Worm (Caenorhabditis elegans) whole organism, mixed stage, embryonic: ENCODE data around the gene sor-3.

Experiments used
- M03D4.4 ChIP-seq: sonication (generic microtip); optimal IDR thresholded peaks from 2 replicates; lab custom pipeline; 2017; ENCODE audit warnings: mild to moderate bottlenecking, missing genetic modification characterization, missing compliant biosample characterization
- ceh-39 ChIP-seq: fragments of 150-350 bp; optimal IDR thresholded peaks from 2 replicates; lab custom pipeline; 2014; ENCODE audit warnings: missing biosample characterization, missing genetic modification characterization
- ceh-83 ChIP-seq: fragments of 200-800 bp; sonication (Bioruptor generic); optimal IDR thresholded peaks from 2 replicates; lab custom pipeline; 2018; ENCODE audit warnings: mild to moderate bottlenecking, missing genetic modification characterization, missing compliant biosample characterization
- ces-1 ChIP-seq: fragments of 150-350 bp; optimal IDR thresholded peaks from 2 replicates; lab custom pipeline; 2014; ENCODE audit warnings: missing biosample characterization, missing genetic modification reagents, missing genetic modification characterization
- cnd-1 ChIP-seq: fragments of 200-800 bp; sonication (Bioruptor generic); optimal IDR thresholded peaks from 2 replicates; lab custom pipeline; 2018; ENCODE audit warnings: mild to moderate bottlenecking, missing genetic modification characterization, missing compliant biosample characterization
- drap-1 ChIP-seq: fragments of 200-800 bp; sonication (Bioruptor generic); optimal IDR thresholded peaks from 3 replicates; lab custom pipeline; 2018; ENCODE audit warnings: mild to moderate bottlenecking, missing genetic modification characterization, missing compliant biosample characterization
- elt-1 ChIP-seq: sonication (generic microtip); optimal IDR thresholded peaks from 2 replicates; lab custom pipeline; 2017; ENCODE audit warnings: missing genetic modification characterization, mild to moderate bottlenecking, missing compliant biosample characterization, antibody characterized with exemption, moderate library complexity, borderline replicate concordance; ENCODE audit not compliant: insufficient read depth
- elt-3 ChIP-seq: fragments of 150-350 bp; optimal IDR thresholded peaks from 2 replicates; lab custom pipeline; 2014; ENCODE audit warnings: missing biosample characterization, missing genetic modification characterization
- flh-1 ChIP-seq: fragments of 200-800 bp; sonication (Bioruptor generic); optimal IDR thresholded peaks from 2 replicates; lab custom pipeline; 2018; ENCODE audit warnings: mild to moderate bottlenecking, missing genetic modification characterization, moderate library complexity, missing compliant biosample characterization
- ham-2 ChIP-seq: fragments of 200-800 bp; sonication (Bioruptor generic); optimal IDR thresholded peaks from 2 replicates; lab custom pipeline; 2018; ENCODE audit warnings: mild to moderate bottlenecking, missing genetic modification characterization, missing compliant biosample characterization
- hlh-1 ChIP-seq: fragments of 150-350 bp; optimal IDR thresholded peaks from 2 replicates; lab custom pipeline; 2014; ENCODE audit warnings: missing biosample characterization, missing genetic modification reagents, missing genetic modification characterization
- lin-13 ChIP-seq: fragments of 150-350 bp; optimal IDR thresholded peaks from 2 replicates; lab custom pipeline; 2014; ENCODE audit warnings: missing biosample characterization, missing genetic modification characterization
- lin-32 ChIP-seq: fragments of 200-800 bp; sonication (Bioruptor generic); optimal IDR thresholded peaks from 2 replicates; lab custom pipeline; 2018; ENCODE audit warnings: mild to moderate bottlenecking, missing genetic modification characterization, missing compliant biosample characterization
- lsy-2 ChIP-seq: fragments of 150-350 bp; optimal IDR thresholded peaks from 2 replicates; lab custom pipeline; 2014; ENCODE audit warnings: missing biosample characterization, missing genetic modification characterization
- mep-1 ChIP-seq: fragments of 150-350 bp; optimal IDR thresholded peaks from 2 replicates; lab custom pipeline; 2017; ENCODE audit warnings: missing biosample characterization, missing genetic modification reagents, missing genetic modification characterization, inconsistent platforms
- mls-2 ChIP-seq: sonication (generic microtip); optimal IDR thresholded peaks from 2 replicates; lab custom pipeline; 2016; ENCODE audit warnings: mild to moderate bottlenecking, missing genetic modification characterization, moderate library complexity, missing compliant biosample characterization
- nhr-12 ChIP-seq: fragments of 150-350 bp; optimal IDR thresholded peaks from 2 replicates; lab custom pipeline; 2014; ENCODE audit warnings: missing biosample characterization, missing genetic modification characterization
- nhr-2 ChIP-seq: fragments of 150-350 bp; optimal IDR thresholded peaks from 2 replicates; lab custom pipeline; 2014; ENCODE audit warnings: missing biosample characterization, missing genetic modification characterization
- nhr-237 ChIP-seq: fragments of 150-350 bp; optimal IDR thresholded peaks from 2 replicates; lab custom pipeline; 2014; ENCODE audit warnings: missing biosample characterization, missing genetic modification characterization
- nhr-28 ChIP-seq: fragments of 150-350 bp; optimal IDR thresholded peaks from 2 replicates; lab custom pipeline; 2014; ENCODE audit warnings: missing biosample characterization, missing genetic modification characterization
- pha-4 ChIP-seq: fragments of 150-350 bp; optimal IDR thresholded peaks from 2 replicates; lab custom pipeline; 2018; ENCODE audit warnings: missing biosample characterization, missing genetic modification reagents, missing genetic modification characterization
- snpc-4 ChIP-seq: fragments of 150-350 bp; optimal IDR thresholded peaks from 2 replicates; lab custom pipeline; 2014; ENCODE audit warnings: missing biosample characterization, missing genetic modification characterization
- tbx-8 ChIP-seq: fragments of 200-800 bp; sonication (Bioruptor generic); optimal IDR thresholded peaks from 2 replicates; lab custom pipeline; 2018; ENCODE audit warnings: mild to moderate bottlenecking, missing genetic modification characterization, moderate library complexity, missing compliant biosample characterization
- unc-120 ChIP-seq: sonication (generic microtip); optimal IDR thresholded peaks from 2 replicates; lab custom pipeline; 2017; ENCODE audit warnings: missing genetic modification characterization, missing compliant biosample characterization; ENCODE audit not compliant: poor library complexity, severe bottlenecking
- unc-39 ChIP-seq: fragments of 150-350 bp; optimal IDR thresholded peaks from 2 replicates; lab custom pipeline; 2014; ENCODE audit warnings: missing biosample characterization, missing genetic modification characterization
- unc-62 ChIP-seq: fragments of 150-350 bp; optimal IDR thresholded peaks from 2 replicates; lab custom pipeline; 2014; ENCODE audit warnings: missing biosample characterization, missing genetic modification reagents, missing genetic modification characterization
- zip-8 ChIP-seq: fragments of 150-350 bp; optimal IDR thresholded peaks from 2 replicates; lab custom pipeline; 2014; ENCODE audit warnings: missing biosample characterization, missing genetic modification characterization

The sor-3 gene

ce11 chrX:382692-383091, 29.3 kb downstream of the sor-3 start, which contains the start of gene ife-2:
ife-2 (minus strand) TSS chrX:382709.
- TF ChIP-seq nhr-237 (tag; lab: Kevin White, UChicago) = peak; percentile 20
- no peak for TF ChIP-seq unc-39 (tag; lab: Kevin White, UChicago)
- peak; percentile 2 for TF ChIP-seq tbx-8 (GFP tag; lab: Kevin White, UChicago)
- no peak for TF ChIP-seq ceh-83 (GFP tag; lab: Kevin White, UChicago)
- TF ChIP-seq lsy-2 = peak; percentile 49
- peak; percentile 87 for TF ChIP-seq ceh-39 (tag; lab: Kevin White, UChicago)
- TF ChIP-seq pha-4 (tag; lab: Kevin White, UChicago) = peak; percentile 14
- peak; percentile 81 for TF ChIP-seq mep-1 (tag; lab: Kevin White, UChicago)
- peak; percentile 6 for TF ChIP-seq ces-1
- TF ChIP-seq unc-120 = peak; percentile 55
- TF ChIP-seq lin-13 = peak; percentile 45
- no peak for TF ChIP-seq elt-1
- peak; percentile 31 for TF ChIP-seq hlh-1 (tag; lab: Kevin White, UChicago)
- peak; percentile 27 for TF ChIP-seq unc-62

ce11 chrX:388728-389127, 35.3 kb downstream of the sor-3 start, which contains the start of gene ceh-93:
ceh-93 (minus strand) TSS chrX:388797.
- no peak for TF ChIP-seq elt-1
- peak; percentile 44 for TF ChIP-seq ces-1

- TF ChIP-seq nhr-237 (tag; lab: Kevin White, UChicago) = no peak
- TF ChIP-seq flh-1 (GFP tag; lab: Kevin White, UChicago) = no peak
- no peak for TF ChIP-seq pha-4 (tag; lab: Kevin White, UChicago)
- TF ChIP-seq lin-32 (GFP tag; lab: Kevin White, UChicago) = no peak
- TF ChIP-seq elt-3 (tag; lab: Kevin White, UChicago) = no peak
- no peak for TF ChIP-seq zip-8 (tag; lab: Kevin White, UChicago)
- no peak for TF ChIP-seq elt-1
- no peak for TF ChIP-seq cnd-1 (tag; lab: Kevin White, UChicago)
- no peak for TF ChIP-seq lin-13
- no peak for TF ChIP-seq lsy-2
- no peak for TF ChIP-seq nhr-12 (tag; lab: Kevin White, UChicago)
- no peak for TF ChIP-seq ceh-83 (GFP tag; lab: Kevin White, UChicago)
- TF ChIP-seq hlh-1 (tag; lab: Kevin White, UChicago) = no peak
- TF ChIP-seq drap-1 (GFP tag; lab: Kevin White, UChicago) = no peak
- TF ChIP-seq unc-120 = no peak
- TF ChIP-seq, all 35 proteins: peak for 0
Measured at ce11 chrX:389566-389965, 36.1 kb downstream of the sor-3 start.

- TF ChIP-seq ham-2 (GFP tag; lab: Kevin White, UChicago) (no peak), tbx-8 (GFP tag; lab: Kevin White, UChicago) (no peak), snpc-4 (tag; lab: Kevin White, UChicago) (no peak), pha-4 (tag; lab: Kevin White, UChicago) (no peak)
Measured at ce11 chrX:390469-390868, 37.0 kb downstream of the sor-3 start, which contains the start of gene R04A9.9. R04A9.9 (minus strand) TSS chrX:390569.

- TF ChIP-seq nhr-2 (tag; lab: Kevin White, UChicago) (peak; percentile 94), flh-1 (GFP tag; lab: Kevin White, UChicago) (no peak), zip-8 (tag; lab: Kevin White, UChicago) (no peak)
Measured at ce11 chrX:394709-395108, 41.3 kb downstream of the sor-3 start, which contains the start of gene R04A9.7. R04A9.7 (minus strand) TSS chrX:394892.

ce11 chrX:397259-397658, 43.8 kb downstream of the sor-3 start, which contains the start of gene R04A9.6:
R04A9.6 (plus strand) TSS chrX:397559.
- TF ChIP-seq mep-1 (tag; lab: Kevin White, UChicago) (no peak), ceh-83 (GFP tag; lab: Kevin White, UChicago) (no peak), pha-4 (tag; lab: Kevin White, UChicago) (no peak), unc-120 (no peak), mls-2 (tag; lab: Kevin White, UChicago) (no peak), M03D4.4 (tag; lab: Kevin White, UChicago) (no peak), hlh-1 (tag; lab: Kevin White, UChicago) (no peak), ceh-39 (tag; lab: Kevin White, UChicago) (no peak), nhr-28 (tag; lab: Kevin White, UChicago) (no peak), ham-2 (GFP tag; lab: Kevin White, UChicago) (no peak), elt-1 (no peak)
